Worm (Caenorhabditis elegans) whole organism, early embryonic: ENCODE measurements around the gene mrps-9.

ENCODE experiments used
- F13C5.2 ChIP-seq: sonication (generic microtip); optimal IDR thresholded peaks from 2 replicates; lab custom pipeline; 2017; ENCODE audit warnings: mild to moderate bottlenecking, missing genetic modification characterization, inconsistent platforms, missing compliant biosample characterization
- ama-1 ChIP-seq: fragments of 150-350 bp; optimal IDR thresholded peaks from 2 replicates; lab custom pipeline; 2014
- ceh-13 ChIP-seq: fragments of 200-800 bp; sonication (Bioruptor generic); optimal IDR thresholded peaks from 2 replicates; lab custom pipeline; 2018; ENCODE audit warnings: mild to moderate bottlenecking, missing genetic modification characterization, missing compliant biosample characterization
- ceh-36 ChIP-seq: sonication (generic microtip); optimal IDR thresholded peaks from 2 replicates; lab custom pipeline; 2016; ENCODE audit warnings: missing genetic modification characterization, inconsistent platforms, missing compliant biosample characterization
- ets-7 ChIP-seq: sonication (generic microtip); optimal IDR thresholded peaks from 2 replicates; lab custom pipeline; 2016; ENCODE audit warnings: missing genotype, missing genetic modification characterization, missing compliant biosample characterization
- flt-1 ChIP-seq: fragments of 200-800 bp; sonication (Bioruptor generic); IDR thresholded peaks from 2 replicates; pipeline ENCODE4 v1.3.6; 2022; ENCODE audit warnings: missing genetic modification characterization, missing compliant biosample characterization
- hmbx-1 ChIP-seq: sonication (generic microtip); optimal IDR thresholded peaks from 2 replicates; lab custom pipeline; 2016; ENCODE audit warnings: mild to moderate bottlenecking, missing genetic modification characterization, missing compliant biosample characterization
- hnd-1 ChIP-seq: sonication (generic microtip); optimal IDR thresholded peaks from 2 replicates; lab custom pipeline; 2016; ENCODE audit warnings: missing genetic modification characterization, missing compliant biosample characterization
- pes-1 ChIP-seq: fragments of 200-800 bp; sonication (Bioruptor generic); IDR thresholded peaks from 2 replicates; pipeline ENCODE4 v1.3.6; 2022; ENCODE audit warnings: missing genetic modification reagents, missing genetic modification characterization, missing compliant biosample characterization
- scrt-1 ChIP-seq: fragments of 200-800 bp; sonication (Bioruptor generic); IDR thresholded peaks from 2 replicates; pipeline ENCODE4 v1.3.6; 2022; ENCODE audit warnings: missing genetic modification characterization, missing compliant biosample characterization
- tbx-11 ChIP-seq: fragments of 200-800 bp; sonication (Bioruptor generic); IDR thresholded peaks from 2 replicates; pipeline ENCODE4 v1.3.6; 2022; ENCODE audit warnings: missing genetic modification characterization, missing compliant biosample characterization
- tbx-37 ChIP-seq: fragments of 200-800 bp; sonication (Bioruptor generic); conservative IDR thresholded peaks from 2 replicates; pipeline ENCODE4 v1.3.6; 2022; ENCODE audit warnings: missing genetic modification reagents, missing genetic modification characterization, missing compliant biosample characterization
- tra-4 ChIP-seq: sonication (generic microtip); optimal IDR thresholded peaks from 2 replicates; lab custom pipeline; 2017; ENCODE audit warnings: missing genetic modification characterization, missing compliant biosample characterization

DNA sequence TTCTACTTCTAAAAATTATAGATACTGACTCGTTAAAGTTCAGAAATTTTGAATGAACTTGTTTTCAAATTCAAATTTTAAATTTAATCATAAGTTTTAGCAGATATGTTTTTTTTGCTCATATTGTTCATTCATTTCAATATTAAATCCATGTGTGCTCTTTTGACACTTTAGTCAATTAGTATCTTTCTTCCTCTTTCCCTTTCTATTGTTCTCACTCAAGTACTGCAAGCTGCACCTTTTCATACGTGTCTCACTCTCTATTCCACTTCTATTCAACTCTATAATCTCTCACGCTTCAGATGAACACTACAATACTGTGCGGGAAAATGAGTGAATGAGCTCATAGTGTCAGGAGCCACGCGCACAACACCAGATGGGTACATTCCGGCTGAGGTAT lies 47.9 kb upstream of the mrps-9 start, which contains the start of gene C30A5.16:
- TF ChIP-seq ama-1 (lab: Kevin White, UChicago), result no peak
- no peak for TF ChIP-seq flt-1 (GFP tag; lab: Robert Waterston, UW)
- no peak for TF ChIP-seq ets-7
- TF ChIP-seq F13C5.2 (tag; lab: Kevin White, UChicago), result no peak
- no peak for TF ChIP-seq ceh-36
- no peak for TF ChIP-seq hmbx-1 (tag; lab: Kevin White, UChicago)
- TF ChIP-seq tbx-11, result no peak
- no peak for TF ChIP-seq ceh-13 (GFP tag; lab: Kevin White, UChicago)
- TF ChIP-seq hnd-1, result no peak
- no peak for TF ChIP-seq pes-1 (GFP tag; lab: Robert Waterston, UW)
- no peak for TF ChIP-seq scrt-1 (GFP tag; lab: Robert Waterston, UW)
- TF ChIP-seq tbx-37 (GFP tag; lab: Robert Waterston, UW), result no peak
- TF ChIP-seq tra-4 (tag; lab: Kevin White, UChicago), result no peak
